Fruit fly (Drosophila melanogaster): ENCODE results near the gene CycB3.
A peak's percentile ranks its signal among the peaks of the same experiment; 100 is the strongest.

CycB3 gene

DNA sequence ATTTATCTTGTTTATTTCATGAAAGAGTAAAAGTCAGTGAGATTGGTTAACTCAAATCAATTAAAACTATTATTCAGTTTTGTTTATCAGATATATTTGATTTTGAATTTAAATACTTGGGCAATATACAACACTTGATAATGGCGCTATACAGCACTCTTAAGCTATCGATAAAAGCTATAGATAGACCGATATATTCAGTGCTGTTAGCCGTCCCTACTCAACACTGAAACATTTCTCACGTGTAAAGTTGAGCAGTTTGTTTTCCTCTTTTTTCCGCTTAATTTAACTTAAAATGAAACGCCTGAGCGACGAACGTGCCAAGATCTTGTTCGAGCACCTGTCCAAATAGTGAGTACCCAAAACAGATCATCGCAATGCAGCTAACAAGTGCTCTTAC, 20.2 kb downstream of the CycB3 start, which contains the start of gene CG7006:
Gene CG7006 (plus strand): TSS at position 208 of the 400 bp plus-strand sequence.
- no peak for TF ChIP-seq noc (tag; optimal IDR thresholded peaks at IDR 0.05)

DNA sequence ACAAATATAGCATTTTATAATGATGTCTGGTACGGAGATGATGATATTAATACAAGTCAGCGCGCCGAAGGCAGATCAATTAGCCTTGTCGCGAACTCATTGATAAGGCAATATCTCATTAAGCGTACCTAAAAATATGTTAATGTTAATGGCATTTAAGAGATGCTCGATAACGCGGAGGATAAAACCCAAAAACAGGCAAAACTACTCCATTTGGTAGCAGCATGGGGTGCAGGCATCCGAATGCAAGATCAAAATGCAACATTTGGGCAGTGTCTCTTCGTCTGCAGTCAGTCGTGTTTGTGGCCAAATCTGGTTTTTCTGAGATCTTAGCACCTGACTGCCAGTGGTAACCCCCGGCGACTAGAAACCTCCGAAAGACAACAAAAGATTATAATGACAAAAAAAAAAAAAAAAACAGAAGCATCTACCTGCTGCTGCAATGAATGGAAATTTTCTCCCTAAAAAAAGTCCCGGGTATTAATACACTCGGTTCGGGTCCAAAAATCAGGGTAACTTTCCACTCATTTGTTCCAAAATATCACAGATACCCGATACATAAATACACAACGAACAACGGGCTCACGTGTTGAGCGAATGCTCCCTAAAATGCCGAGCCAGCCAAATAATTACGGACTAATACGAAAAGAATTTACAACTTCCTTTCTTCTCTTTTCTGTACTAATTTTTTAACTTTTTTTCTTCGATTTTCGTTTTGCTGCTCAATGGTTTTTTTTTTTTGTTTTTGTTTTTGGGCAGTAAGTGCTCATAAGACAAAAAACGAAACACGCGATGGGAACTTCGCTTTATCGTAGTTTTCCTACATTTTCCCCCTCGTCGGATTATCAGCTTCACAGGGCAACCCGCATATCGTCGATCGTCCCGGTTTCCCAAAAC, 24.4 kb downstream of the CycB3 start:
- no peak for TF ChIP-seq noc (tag; optimal IDR thresholded peaks at IDR 0.05)

- TF ChIP-seq noc (tag; optimal IDR thresholded peaks at IDR 0.05), result peak; percentile 56
Measured at dm6 chr3R:24845148-24845547, 25.5 kb downstream of the CycB3 start.

- TF ChIP-seq noc (tag; optimal IDR thresholded peaks at IDR 0.05), result no peak
Measured at dm6 chr3R:24841635-24842034, 29.0 kb downstream of the CycB3 start, which contains the start of gene Esp. Gene Esp (plus strand): TSS chr3R:24841935.

DNA sequence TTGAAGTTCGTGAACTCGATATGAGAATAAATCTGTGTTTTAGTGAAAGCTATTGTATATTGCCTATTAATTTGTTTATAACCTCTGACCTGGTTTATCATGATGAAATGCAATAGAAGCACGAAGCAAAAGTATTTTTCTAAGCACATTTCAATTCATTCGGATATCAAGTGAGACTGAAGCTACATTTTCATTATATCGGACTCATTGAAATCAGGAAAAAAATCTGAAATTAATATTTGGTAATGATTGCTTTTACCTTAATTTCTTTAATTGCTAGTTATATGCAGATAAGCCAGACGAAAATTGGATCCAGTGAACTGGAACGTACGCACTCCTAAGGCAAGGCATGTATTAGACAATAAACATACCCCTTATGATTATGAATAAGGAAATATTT, 29.6 kb downstream of the CycB3 start, which contains the start of gene CG33658:
Gene CG33658 (minus strand): TSS at position 101 of the 400 bp plus-strand sequence.
- TF ChIP-seq noc (tag; optimal IDR thresholded peaks at IDR 0.05), result no peak

- TF ChIP-seq noc (tag; optimal IDR thresholded peaks at IDR 0.05), result no peak
Measured at dm6 chr3R:24833652-24834051, 37.0 kb downstream of the CycB3 start, which contains the start of gene sosie. Gene sosie (plus strand): TSS chr3R:24833952.

dm6 chr3R:24829887-24830351, 40.7 kb downstream of the CycB3 start, which contains the start of the genes Kaz and CG43273:
Gene Kaz (minus strand): TSS chr3R:24829959.
Gene CG43273 (plus strand): TSS chr3R:24830301.
- TF ChIP-seq noc (tag; optimal IDR thresholded peaks at IDR 0.05), result no peak

- TF ChIP-seq noc (tag; optimal IDR thresholded peaks at IDR 0.05), result no peak
Measured at dm6 chr3R:24828234-24828633, 42.4 kb downstream of the CycB3 start, which contains the start of gene RabX4. Gene RabX4 (minus strand): TSS chr3R:24828409.

- TF ChIP-seq noc (tag; optimal IDR thresholded peaks at IDR 0.05), result no peak
Measured at dm6 chr3R:24825548-24825947, 45.1 kb downstream of the CycB3 start, which contains the start of gene niki. Gene niki (minus strand): TSS chr3R:24825648.

DNA sequence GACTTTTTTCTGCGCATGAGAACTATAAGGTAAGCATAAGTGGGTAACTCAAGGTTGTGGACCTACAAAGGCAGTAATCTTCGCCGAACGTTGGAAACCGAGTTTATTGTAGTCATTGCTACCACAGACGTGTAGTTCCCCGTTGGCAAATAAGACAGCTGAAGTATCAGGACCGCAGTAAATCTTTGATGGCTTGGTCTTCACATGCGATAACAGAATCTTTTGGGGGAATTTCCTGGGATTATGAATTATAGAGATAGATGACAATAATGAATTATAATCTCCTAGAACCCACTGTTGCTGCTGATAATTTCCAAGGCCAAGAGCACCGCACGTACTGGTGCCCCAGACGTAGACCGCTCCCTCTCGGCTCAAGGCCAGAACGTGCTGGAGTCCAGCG, 47.6 kb downstream of the CycB3 start:
- TF ChIP-seq noc (tag; optimal IDR thresholded peaks at IDR 0.05), result no peak
